Fruit fly (Drosophila melanogaster): ENCODE results near the gene Kaz.

- TF ChIP-seq CG7368 (GFP tag; optimal IDR thresholded peaks at IDR 0.05) (no peak), dsx (GFP tag; optimal IDR thresholded peaks at IDR 0.05; ENCODE audit: poor library complexity, severe bottlenecking) (no peak), CG4318 (GFP tag; optimal IDR thresholded peaks at IDR 0.05) (no peak), Hr4 (GFP tag; optimal IDR thresholded peaks at IDR 0.05) (no peak), pdm3 (GFP tag; optimal IDR thresholded peaks at IDR 0.05) (no peak), Ets96B (tag; optimal IDR thresholded peaks at IDR 0.05) (no peak), acj6 (GFP tag; optimal IDR thresholded peaks at IDR 0.05) (peak; percentile 41), Eip75B (GFP tag; optimal IDR thresholded peaks at IDR 0.05) (no peak), Met (GFP tag; optimal IDR thresholded peaks at IDR 0.05) (no peak)
These were observed 20.7 kb upstream of the Kaz start, which contains the start of gene CG7006 for dm6 chr3R:24850420-24850819.
